Fruit fly (Drosophila melanogaster) whole organism, embryonic: Measurements from ENCODE around the gene CG15530.

Experiments
- CG12236 ChIP-seq: fragments of 200-800 bp; sonication (Bioruptor generic); optimal IDR thresholded peaks from 2 replicates; lab custom pipeline; 2016; ENCODE audit warnings: missing biosample characterization, missing genetic modification characterization
- CG14441 ChIP-seq: fragments of 200-800 bp; sonication (Bioruptor generic); IDR thresholded peaks from 2 replicates; pipeline ENCODE4 v1.3.6; 2022; ENCODE audit warnings: missing biosample characterization, missing genetic modification characterization
- CG17829 ChIP-seq: fragments of 200-800 bp; optimal IDR thresholded peaks from 2 replicates; lab custom pipeline; 2019; ENCODE audit warnings: missing biosample characterization, mild to moderate bottlenecking, missing genetic modification characterization, moderate library complexity
- CG4424 ChIP-seq: fragments of 200-800 bp; sonication (Bioruptor generic); optimal IDR thresholded peaks from 3 replicates; lab custom pipeline; 2016; ENCODE audit warnings: missing biosample characterization, missing genetic modification characterization
- D ChIP-seq, 2 experiments: fragments of 200-800 bp in 1 of 2; fragments of >200 bp in 1 of 2; sonication (Bioruptor generic) in 1 of 2; optimal IDR thresholded peaks; 2 replicates in 1 of 2; 3 replicates in 1 of 2; lab custom pipeline; 2017; ENCODE audit warnings: mild to moderate bottlenecking in 1 of 2, missing biosample characterization in 1 of 2, missing genetic modification characterization in 1 of 2, missing genetic modification reagents in 1 of 2
- Elba2 ChIP-seq: fragments of 200-800 bp; sonication (Bioruptor generic); optimal IDR thresholded peaks from 3 replicates; lab custom pipeline; 2016; ENCODE audit warnings: missing biosample characterization, missing genetic modification characterization
- MTF-1 ChIP-seq: fragments of 200-800 bp; sonication (Bioruptor generic); optimal IDR thresholded peaks from 2 replicates; lab custom pipeline; 2018; ENCODE audit warnings: missing biosample characterization, mild to moderate bottlenecking, missing genetic modification characterization, borderline replicate concordance
- fd64A ChIP-seq: fragments of 200-800 bp; sonication (Bioruptor generic); optimal IDR thresholded peaks from 3 replicates; lab custom pipeline; 2018; ENCODE audit warnings: missing biosample characterization, mild to moderate bottlenecking, missing genetic modification characterization
- klu ChIP-seq: fragments of 200-800 bp; sonication (Bioruptor generic); IDR thresholded peaks from 2 replicates; pipeline ENCODE4 v1.3.6; 2022; ENCODE audit warnings: missing biosample characterization, missing genetic modification characterization
- p53 ChIP-seq: fragments of 200-800 bp; sonication (Bioruptor generic); optimal IDR thresholded peaks from 2 replicates; lab custom pipeline; 2016; ENCODE audit warnings: missing biosample characterization, missing genetic modification characterization
- prd ChIP-seq, 3 experiments: fragments of >200 bp in 2 of 3; fragments of 200-800 bp in 1 of 3; sonication (Bioruptor generic) in 1 of 3; optimal IDR thresholded peaks in 2 of 3; IDR thresholded peaks in 1 of 3; 2 replicates in 2 of 3; 3 replicates in 1 of 3; pipeline versions ENCODE4 v1.3.6 to Lab custom; 2017 to 2022; ENCODE audit warnings: missing biosample characterization in 1 of 3, missing genetic modification characterization in 1 of 3

DNA sequence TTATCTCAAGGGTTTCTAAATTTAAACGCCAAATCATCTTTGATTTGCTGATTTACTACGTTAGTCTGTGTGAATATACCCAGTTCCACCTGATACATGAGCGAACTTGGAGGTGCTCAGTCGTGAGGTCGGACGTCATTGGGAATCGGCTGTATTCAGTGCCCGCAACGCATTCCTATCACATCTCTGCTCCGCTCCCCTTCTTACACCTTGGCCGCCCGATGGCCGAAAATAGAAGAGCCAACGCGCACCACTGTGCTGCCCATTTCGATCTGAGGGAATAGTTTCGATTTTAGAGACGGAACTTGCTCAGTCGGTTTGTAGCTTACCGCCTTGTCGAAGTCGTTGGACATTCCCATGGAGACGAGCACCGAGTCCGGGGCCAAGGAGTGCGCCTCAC, 1.4 kb upstream of the CG15530 start:
- TF ChIP-seq CG4424: no peak
- no peak for TF ChIP-seq CG17829
- TF ChIP-seq fd64A (GFP tag; lab: Kevin White, UChicago): no peak
- no peak for TF ChIP-seq MTF-1 (GFP tag; lab: Kevin White, UChicago)
- TF ChIP-seq CG14441 (GFP tag; lab: Robert Waterston, UW): no peak
- TF ChIP-seq p53 (GFP tag; lab: Kevin White, UChicago): no peak
- TF ChIP-seq klu (GFP tag; lab: Robert Waterston, UW): no peak
- TF ChIP-seq Elba2: no peak
- TF ChIP-seq D (optimal IDR thresholded peaks at IDR 0.05; lab: Kevin White, UChicago): no peak
- TF ChIP-seq D (GFP tag; optimal IDR thresholded peaks at IDR 0.05; lab: Kevin White, UChicago): no peak
- TF ChIP-seq CG12236 (GFP tag; lab: Kevin White, UChicago): no peak
- no peak for TF ChIP-seq prd (optimal IDR thresholded peaks at IDR 0.05; lab: Kevin White, UChicago)
- no peak for TF ChIP-seq prd (GFP tag; IDR thresholded peaks at IDR 0.05; lab: Robert Waterston, UW)
